Fruit fly (Drosophila melanogaster) S2 (cell line): ENCODE data around the gene Best1.
A peak's percentile ranks its signal among the peaks of the same experiment; 100 is the strongest.

Experiments used
- CG8478 ChIP-seq: fragments of >200 bp; optimal IDR thresholded peaks from 2 replicates; lab custom pipeline; 2018
- CTCF ChIP-seq, 2 experiments: fragments of >200 bp; optimal IDR thresholded peaks; 2 replicates each; lab custom pipeline; 2018

DNA sequence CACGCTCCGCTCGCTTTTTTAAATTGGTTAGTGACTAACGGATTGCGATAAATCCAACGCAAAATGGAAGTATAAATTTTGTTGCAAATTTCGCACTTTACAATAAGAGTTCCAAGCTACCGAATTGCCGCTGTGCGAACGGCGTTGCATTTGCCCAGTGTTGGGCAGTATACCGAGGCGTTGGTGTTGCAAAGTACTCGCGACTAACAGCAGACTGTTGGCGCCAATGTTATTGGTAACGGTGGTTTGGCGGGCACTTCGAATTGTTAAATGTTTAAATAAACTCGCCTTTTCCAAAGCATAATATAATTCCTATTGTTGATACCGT is 36.0 kb downstream of the Best1 start:
- TF ChIP-seq CTCF (optimal IDR thresholded peaks at IDR 0.05; lab: Kevin White, UChicago) (peak; percentile 36 to 56), CG8478 (lab: Kevin White, UChicago) (no peak)
